Worm (Caenorhabditis elegans) whole organism, mixed stage, embryonic: Measurements from ENCODE around the gene dlat-2.

Source experiments
- ceh-83 ChIP-seq: fragments of 200-800 bp; sonication (Bioruptor generic); optimal IDR thresholded peaks from 2 replicates; lab custom pipeline; 2018; ENCODE audit warnings: mild to moderate bottlenecking, missing genetic modification characterization, missing compliant biosample characterization
- ces-1 ChIP-seq: fragments of 150-350 bp; optimal IDR thresholded peaks from 2 replicates; lab custom pipeline; 2014; ENCODE audit warnings: missing biosample characterization, missing genetic modification reagents, missing genetic modification characterization
- flh-1 ChIP-seq: fragments of 200-800 bp; sonication (Bioruptor generic); optimal IDR thresholded peaks from 2 replicates; lab custom pipeline; 2018; ENCODE audit warnings: mild to moderate bottlenecking, missing genetic modification characterization, moderate library complexity, missing compliant biosample characterization
- lin-13 ChIP-seq: fragments of 150-350 bp; optimal IDR thresholded peaks from 2 replicates; lab custom pipeline; 2014; ENCODE audit warnings: missing biosample characterization, missing genetic modification characterization
- mep-1 ChIP-seq: fragments of 150-350 bp; optimal IDR thresholded peaks from 2 replicates; lab custom pipeline; 2017; ENCODE audit warnings: missing biosample characterization, missing genetic modification reagents, missing genetic modification characterization, inconsistent platforms
- nhr-12 ChIP-seq: fragments of 150-350 bp; optimal IDR thresholded peaks from 2 replicates; lab custom pipeline; 2014; ENCODE audit warnings: missing biosample characterization, missing genetic modification characterization
- nhr-76 ChIP-seq: sonication (generic microtip); optimal IDR thresholded peaks from 2 replicates; lab custom pipeline; 2017; ENCODE audit warnings: missing biosample characterization, missing genetic modification characterization
- snpc-4 ChIP-seq: fragments of 150-350 bp; optimal IDR thresholded peaks from 2 replicates; lab custom pipeline; 2014; ENCODE audit warnings: missing biosample characterization, missing genetic modification characterization
- unc-62 ChIP-seq: fragments of 150-350 bp; optimal IDR thresholded peaks from 2 replicates; lab custom pipeline; 2014; ENCODE audit warnings: missing biosample characterization, missing genetic modification reagents, missing genetic modification characterization

- no peak for TF ChIP-seq unc-62 (GFP tag; lab: Kevin White, UChicago)
- no peak for TF ChIP-seq nhr-76 (tag; lab: Kevin White, UChicago)
- TF ChIP-seq ces-1 (GFP tag; lab: Kevin White, UChicago) = no peak
- TF ChIP-seq mep-1 (tag; lab: Kevin White, UChicago) = no peak
- TF ChIP-seq nhr-12 = no peak
- no peak for TF ChIP-seq snpc-4
- TF ChIP-seq lin-13 (tag; lab: Kevin White, UChicago) = no peak
- no peak for TF ChIP-seq ceh-83 (GFP tag; lab: Kevin White, UChicago)
- no peak for TF ChIP-seq flh-1
Measured at ce11 chrIV:17427423-17427822, 47.0 kb downstream of the dlat-2 start, which contains the start of gene C06A12.3.
